Worm (Caenorhabditis elegans): ENCODE data around the gene Y40B10B.1.
A peak's percentile ranks its signal among the peaks of the same experiment; 100 is the strongest.

The Y40B10B.1 gene

DNA sequence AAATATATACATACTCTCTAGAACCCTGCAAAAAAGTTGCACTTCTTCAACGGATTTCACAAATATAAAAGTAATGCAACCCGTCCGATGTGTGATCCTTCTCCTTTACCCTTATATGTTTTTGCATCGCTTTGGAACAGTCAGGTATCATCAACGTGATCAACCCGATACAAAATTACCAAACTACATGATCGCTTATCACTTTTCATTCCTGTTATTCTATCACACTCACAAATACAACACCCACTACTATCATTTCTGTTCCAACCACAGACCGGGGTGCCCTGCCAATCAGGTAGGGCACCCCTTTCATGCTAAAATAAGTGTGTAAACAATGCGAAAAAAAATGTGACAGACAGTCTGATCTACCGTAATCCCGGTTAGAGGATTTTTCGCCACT, 5.6 kb upstream of the Y40B10B.1 start:
- TF ChIP-seq somi-1 (GFP tag; optimal IDR thresholded peaks at IDR 0.05) (no peak), madf-3 (GFP tag; IDR thresholded peaks at IDR 0.05) (no peak), fkh-3 (tag; optimal IDR thresholded peaks at IDR 0.05) (no peak), sea-2 (GFP tag; IDR thresholded peaks at IDR 0.05) (no peak), nhr-80 (tag; optimal IDR thresholded peaks at IDR 0.05) (peak; percentile 33), F33H1.4 (GFP tag; IDR thresholded peaks at IDR 0.05) (no peak), F22D6.2 (tag; optimal IDR thresholded peaks at IDR 0.05) (peak; percentile 75), snpc-1.1 (tag; optimal IDR thresholded peaks at IDR 0.05; ENCODE audit: insufficient read depth) (no peak), ZK185.1 (tag; optimal IDR thresholded peaks at IDR 0.05; ENCODE audit: poor library complexity, severe bottlenecking) (no peak)

DNA sequence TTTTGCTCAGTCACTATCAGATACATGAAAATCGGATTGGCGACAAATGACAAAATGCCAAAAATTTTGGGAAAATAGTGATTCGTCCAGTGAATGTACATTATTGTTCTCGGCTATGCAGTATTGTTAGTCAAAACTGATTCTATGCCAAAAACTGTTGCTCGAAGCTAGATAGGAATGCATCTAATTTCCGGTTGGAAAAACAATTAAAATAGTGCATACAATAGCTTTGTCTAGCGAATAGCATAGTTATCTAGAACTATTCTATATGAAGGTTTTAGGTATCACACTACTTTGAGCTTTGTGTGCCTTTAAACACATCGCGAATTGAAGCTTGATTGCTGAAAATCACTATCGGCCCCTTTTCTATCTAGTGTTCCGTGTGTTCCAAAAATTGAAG, 3.5 kb upstream of the Y40B10B.1 start, which contains the start of gene srj-15:
srj-15 (minus strand) TSS at position 101 of the 400 bp plus-strand sequence.
- TF ChIP-seq F10E7.11 (tag; optimal IDR thresholded peaks at IDR 0.05) (no peak), die-1 (tag; optimal IDR thresholded peaks at IDR 0.05) (no peak), bed-2 (GFP tag; IDR thresholded peaks at IDR 0.05) (no peak)

DNA sequence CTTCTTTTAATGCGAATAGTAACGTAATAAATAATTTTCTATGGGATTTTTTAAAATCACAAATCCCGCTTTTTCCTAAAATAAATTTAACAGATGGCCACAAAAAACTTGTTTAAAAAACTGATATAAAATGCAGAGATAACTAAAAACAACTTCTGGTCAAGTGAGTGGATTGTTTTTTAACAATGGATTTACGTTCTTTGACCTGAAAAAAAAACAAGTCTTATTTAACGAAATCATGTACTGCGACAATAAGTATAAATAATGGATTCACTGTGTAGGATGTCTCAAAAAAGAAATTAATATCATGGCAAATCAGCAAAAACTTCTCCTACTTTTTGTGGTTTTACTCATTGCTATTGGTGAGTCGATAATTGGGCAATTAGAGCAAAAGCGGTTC, 4.2 kb downstream of the Y40B10B.1 start, which contains the start of gene fipr-25:
fipr-25 (plus strand) TSS at position 301 of the 400 bp plus-strand sequence.
- TF ChIP-seq pbrm-1 (GFP tag; IDR thresholded peaks at IDR 0.05) (no peak), lir-1 (GFP tag; conservative IDR thresholded peaks at IDR 0.05) (no peak), aptf-2 (GFP tag; conservative IDR thresholded peaks at IDR 0.05) (no peak)

DNA sequence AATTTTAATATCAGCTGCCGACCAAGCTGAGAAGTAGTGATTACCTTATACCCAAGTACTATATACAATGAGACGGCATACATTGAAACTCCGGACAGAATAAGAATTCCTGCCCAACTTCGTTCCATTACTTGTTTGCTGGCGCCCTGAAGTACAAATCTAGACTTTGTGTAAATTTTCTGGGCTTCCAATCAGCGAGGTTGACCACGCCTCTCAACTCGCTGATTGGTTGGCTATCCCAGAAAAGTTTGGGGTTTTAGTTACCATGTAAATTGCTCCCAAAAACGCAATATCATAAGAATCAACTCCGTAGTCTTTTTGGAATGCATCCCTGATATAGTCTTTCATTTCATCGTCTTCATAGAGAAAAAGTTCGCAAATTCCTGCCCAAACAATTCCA, 6.1 kb downstream of the Y40B10B.1 start:
- no peak for TF ChIP-seq aptf-2 (GFP tag; conservative IDR thresholded peaks at IDR 0.05)
- TF ChIP-seq zim-3 (tag; optimal IDR thresholded peaks at IDR 0.05): no peak
- no peak for TF ChIP-seq lin-40 (tag; optimal IDR thresholded peaks at IDR 0.05)
- TF ChIP-seq gei-17 (GFP tag; optimal IDR thresholded peaks at IDR 0.05): no peak
- TF ChIP-seq snpc-1.1 (tag; optimal IDR thresholded peaks at IDR 0.05; ENCODE audit: insufficient read depth): no peak

DNA sequence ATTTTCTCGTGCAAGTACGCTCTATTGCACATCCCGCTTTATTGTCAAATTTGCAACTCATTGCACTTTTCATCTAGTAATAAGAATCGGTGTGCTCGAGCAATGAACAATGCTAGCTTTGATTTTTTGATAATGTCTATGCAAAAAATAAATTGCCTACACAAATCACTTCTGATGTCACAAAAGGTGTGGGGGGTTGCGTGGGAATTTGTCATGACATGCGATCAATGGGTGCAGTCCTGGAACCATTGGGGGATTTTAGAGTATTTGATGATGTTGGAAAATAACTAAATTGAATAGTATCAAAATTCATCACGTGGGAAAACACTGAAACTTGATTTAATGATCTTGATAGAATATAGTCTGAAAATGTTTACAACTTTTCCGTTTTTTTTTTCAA, 15.5 kb downstream of the Y40B10B.1 start:
- TF ChIP-seq egl-18 (GFP tag; IDR thresholded peaks at IDR 0.05): no peak
- TF ChIP-seq madf-3 (GFP tag; IDR thresholded peaks at IDR 0.05): no peak
- TF ChIP-seq lag-1 (GFP tag; IDR thresholded peaks at IDR 0.05): no peak
- no peak for TF ChIP-seq nhr-179 (tag; optimal IDR thresholded peaks at IDR 0.05)

DNA sequence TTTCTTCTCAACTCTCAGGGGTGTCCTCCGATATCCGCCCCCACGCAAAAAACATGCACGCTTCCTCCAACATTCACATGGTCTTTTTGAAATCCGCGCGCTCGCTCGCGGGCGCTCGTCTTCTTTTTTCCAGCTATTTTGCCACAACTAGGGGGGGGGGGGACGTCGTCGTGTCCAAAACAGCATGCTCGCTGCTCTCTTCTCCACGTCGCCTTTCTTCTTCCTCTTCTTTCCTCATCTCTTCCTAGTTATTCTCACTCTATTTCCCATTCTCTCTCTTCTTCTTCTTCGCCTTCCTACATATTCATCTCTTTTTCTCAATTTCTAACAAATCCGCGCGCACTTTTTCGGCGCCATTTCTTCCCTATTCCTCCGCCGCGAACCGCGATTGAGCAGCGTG, 17.9 kb downstream of the Y40B10B.1 start:
- TF ChIP-seq K12H6.12 (tag; optimal IDR thresholded peaks at IDR 0.05) (peak; percentile 61), zfh-2 (GFP tag; conservative IDR thresholded peaks at IDR 0.05) (peak; percentile 86), ceh-40 (GFP tag; IDR thresholded peaks at IDR 0.05) (no peak), mcd-1 (GFP tag; IDR thresholded peaks at IDR 0.05) (peak; percentile 25; the same call in 1 of the 2 replicates), F57A8.1 (GFP tag; optimal IDR thresholded peaks at IDR 0.05) (peak; percentile 23), snpc-1.1 (tag; optimal IDR thresholded peaks at IDR 0.05; ENCODE audit: insufficient read depth) (no peak), nhr-27 (tag; optimal IDR thresholded peaks at IDR 0.05) (no peak), lin-40 (tag; optimal IDR thresholded peaks at IDR 0.05) (peak; percentile 17), F22D6.2 (tag; optimal IDR thresholded peaks at IDR 0.05) (no peak), cebp-1 (GFP tag; IDR thresholded peaks at IDR 0.05) (no peak), cebp-1 (tag; optimal IDR thresholded peaks at IDR 0.05) (peak; percentile 47), ceh-27 (GFP tag; optimal IDR thresholded peaks at IDR 0.05) (peak; percentile 12), madf-10 (tag; optimal IDR thresholded peaks at IDR 0.05) (no peak), hmg-1.2 (GFP tag; IDR thresholded peaks at IDR 0.05) (0 out of 2 replicates have a peak, but pooled peaks have one; percentile 7), madf-3 (GFP tag; IDR thresholded peaks at IDR 0.05) (no peak), nhr-179 (tag; optimal IDR thresholded peaks at IDR 0.05) (no peak), B0035.1 (tag; optimal IDR thresholded peaks at IDR 0.05) (no peak), egrh-3 (GFP tag; IDR thresholded peaks at IDR 0.05) (0 out of 2 replicates have a peak, but pooled peaks have one; percentile 15), F37B4.10 (GFP tag; IDR thresholded peaks at IDR 0.05) (no peak), nhr-120 (GFP tag; IDR thresholded peaks at IDR 0.05) (no peak), hsf-1 (GFP tag; IDR thresholded peaks at IDR 0.05) (no peak)
